Worm (Caenorhabditis elegans) whole organism, young adult: Measurements from ENCODE around the gene cpr-3.

Experiments used
- ama-1 ChIP-seq, 3 experiments: fragments of 150-350 bp in 1 of 3; sonication (generic microtip) in 2 of 3; optimal IDR thresholded peaks; 2 replicates each; lab custom pipeline; 2014 to 2018; ENCODE audit warnings: missing biosample characterization in 2 of 3, missing genetic modification characterization in 2 of 3, missing genetic modification reagents in 2 of 3
- die-1 ChIP-seq: sonication (generic microtip); optimal IDR thresholded peaks from 2 replicates; lab custom pipeline; 2016; ENCODE audit warnings: missing genotype, mild to moderate bottlenecking, missing genetic modification characterization, missing compliant biosample characterization
- lin-35 ChIP-seq, 3 experiments: fragments of 150-350 bp in 2 of 3; sonication (generic microtip) in 1 of 3; optimal IDR thresholded peaks; 2 replicates each; lab custom pipeline; 2014 to 2018; ENCODE audit warnings: missing biosample characterization in 3 of 3, missing genetic modification characterization in 3 of 3, missing genetic modification reagents in 3 of 3
- rpc-1 ChIP-seq, 2 experiments: fragments of 150-350 bp in 1 of 2; sonication (generic microtip) in 1 of 2; optimal IDR thresholded peaks; 2 replicates each; lab custom pipeline; 2014 to 2018; ENCODE audit warnings: missing biosample characterization in 1 of 2, missing genetic modification characterization in 1 of 2, missing genetic modification reagents in 1 of 2, missing genotype in 1 of 2
- snpc-3.4 ChIP-seq: sonication (generic microtip); optimal IDR thresholded peaks from 2 replicates; lab custom pipeline; 2017; ENCODE audit warnings: missing genetic modification characterization, mild to moderate bottlenecking, missing compliant biosample characterization, antibody characterized with exemption, moderate library complexity, missing genotype, missing genetic modification reagents

DNA sequence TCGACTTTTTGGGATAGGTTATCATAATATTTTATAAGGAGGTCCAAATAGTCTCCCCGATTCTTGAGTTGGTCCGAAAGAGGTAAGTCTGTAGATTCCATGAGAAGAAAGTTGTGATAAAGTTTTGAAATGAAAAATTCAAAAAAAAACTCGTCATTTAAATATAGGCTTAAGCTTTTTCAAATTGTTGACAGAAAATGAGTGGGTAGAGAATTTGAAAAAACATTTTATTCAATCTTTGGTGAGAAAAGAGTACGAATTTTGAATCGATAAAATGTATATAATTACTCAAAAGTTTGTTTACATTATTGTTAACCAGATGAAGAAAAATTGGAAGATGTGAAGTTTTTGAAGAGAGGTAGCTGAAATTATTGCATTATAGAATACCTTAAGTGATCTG lies 7.0 kb upstream of the cpr-3 start, which contains the start of gene T26H8.5:
- TF ChIP-seq die-1 (tag; lab: Kevin White, UChicago) (no peak), rpc-1 (optimal IDR thresholded peaks at IDR 0.05; lab: Kevin White, UChicago) (no peak), rpc-1 (tag; optimal IDR thresholded peaks at IDR 0.05; lab: Kevin White, UChicago) (no peak), ama-1 (optimal IDR thresholded peaks at IDR 0.05; lab: Kevin White, UChicago) (no peak), ama-1 (GFP tag; optimal IDR thresholded peaks at IDR 0.05; lab: Kevin White, UChicago) (no peak), lin-35 (GFP tag; optimal IDR thresholded peaks at IDR 0.05; lab: Kevin White, UChicago) (no peak), snpc-3.4 (no peak)
